Fruit fly (Drosophila melanogaster) whole organism, embryonic: ENCODE data around the gene CG33268.

Source experiments
- Ada2b ChIP-seq: fragments of 200-800 bp; sonication (Bioruptor generic); IDR thresholded peaks from 2 replicates; pipeline ENCODE4 v1.3.6; 2022; ENCODE audit warnings: missing biosample characterization, missing genetic modification characterization
- Atf6 ChIP-seq: fragments of 200-800 bp; sonication (Bioruptor generic); IDR thresholded peaks from 2 replicates; pipeline ENCODE4 v1.3.6; 2022; ENCODE audit warnings: missing biosample characterization, missing genetic modification characterization
- B-H1 ChIP-seq: fragments of 200-800 bp; sonication (Bioruptor generic); IDR thresholded peaks from 3 replicates; pipeline ENCODE4 v1.3.6; 2022; ENCODE audit warnings: missing biosample characterization, missing genetic modification characterization
- CG10979 ChIP-seq: fragments of 200-800 bp; sonication (Bioruptor generic); optimal IDR thresholded peaks from 2 replicates; lab custom pipeline; 2018; ENCODE audit warnings: missing biosample characterization, mild to moderate bottlenecking, missing genetic modification characterization, moderate library complexity
- CG11695 ChIP-seq: fragments of 200-800 bp; sonication (Bioruptor generic); IDR thresholded peaks from 3 replicates; pipeline ENCODE4 v1.3.6; 2022; ENCODE audit warnings: missing biosample characterization, missing genetic modification characterization
- CG11723 ChIP-seq: fragments of 200-800 bp; sonication (Bioruptor generic); optimal IDR thresholded peaks from 2 replicates; lab custom pipeline; 2017; ENCODE audit warnings: missing biosample characterization, mild to moderate bottlenecking, missing genetic modification characterization
- CG12155 ChIP-seq: fragments of 200-800 bp; sonication (Bioruptor generic); optimal IDR thresholded peaks from 3 replicates; lab custom pipeline; 2016; ENCODE audit warnings: missing biosample characterization, missing genetic modification characterization
- CG13287 ChIP-seq: fragments of 200-800 bp; sonication (Bioruptor generic); IDR thresholded peaks from 2 replicates; pipeline ENCODE4 v1.3.6; 2022; ENCODE audit warnings: missing biosample characterization, missing genetic modification characterization; ENCODE audit not compliant: partially characterized antibody
- CG15269 ChIP-seq: fragments of 200-800 bp; sonication (Bioruptor generic); optimal IDR thresholded peaks from 2 replicates; lab custom pipeline; 2018; ENCODE audit warnings: missing biosample characterization, mild to moderate bottlenecking, missing genetic modification characterization, moderate library complexity
- CG16813 ChIP-seq: fragments of 200-800 bp; sonication (Bioruptor generic); IDR thresholded peaks from 3 replicates; pipeline ENCODE4 v1.3.6; 2022; ENCODE audit warnings: missing biosample characterization, missing genetic modification characterization; ENCODE audit not compliant: partially characterized antibody
- CG2129 ChIP-seq: fragments of 200-800 bp; sonication (Bioruptor generic); IDR thresholded peaks from 2 replicates; pipeline ENCODE4 v1.3.6; 2022; ENCODE audit warnings: missing biosample characterization, missing genetic modification characterization; ENCODE audit not compliant: partially characterized antibody
- CG30403 ChIP-seq: fragments of 200-800 bp; sonication (Bioruptor generic); optimal IDR thresholded peaks from 3 replicates; lab custom pipeline; 2016; ENCODE audit warnings: missing biosample characterization, missing genetic modification characterization
- CG34224 ChIP-seq: fragments of 200-800 bp; sonication (Bioruptor generic); IDR thresholded peaks from 3 replicates; pipeline ENCODE4 v1.3.6; 2022; ENCODE audit warnings: missing biosample characterization, missing genetic modification characterization; ENCODE audit not compliant: partially characterized antibody
- CG4820 ChIP-seq: fragments of 200-800 bp; sonication (Bioruptor generic); optimal IDR thresholded peaks from 3 replicates; lab custom pipeline; 2016; ENCODE audit warnings: missing biosample characterization, missing genetic modification characterization
- CG6791 ChIP-seq: fragments of 200-800 bp; sonication (Bioruptor generic); IDR thresholded peaks from 3 replicates; pipeline ENCODE4 v1.3.6; 2022; ENCODE audit warnings: missing biosample characterization, missing genetic modification characterization; ENCODE audit not compliant: partially characterized antibody
- CG7556 ChIP-seq: fragments of 200-800 bp; sonication (Bioruptor generic); optimal IDR thresholded peaks from 2 replicates; lab custom pipeline; 2017; ENCODE audit warnings: missing biosample characterization, mild to moderate bottlenecking, missing genetic modification characterization
- CG7963 ChIP-seq: fragments of 200-800 bp; sonication (Bioruptor generic); IDR thresholded peaks from 3 replicates; pipeline ENCODE4 v1.3.6; 2022; ENCODE audit warnings: missing biosample characterization, missing genetic modification characterization; ENCODE audit not compliant: partially characterized antibody
- CG8765 ChIP-seq: fragments of 200-800 bp; sonication (Bioruptor generic); IDR thresholded peaks from 2 replicates; pipeline ENCODE4 v1.3.6; 2022; ENCODE audit warnings: missing biosample characterization, missing genetic modification characterization
- Dll ChIP-seq: fragments of 200-800 bp; sonication (Bioruptor generic); IDR thresholded peaks from 4 replicates; pipeline ENCODE4 v1.3.6; 2022; ENCODE audit warnings: missing biosample characterization, missing genetic modification characterization; ENCODE audit not compliant: partially characterized antibody
- Dref ChIP-seq: fragments of 200-800 bp; sonication (Bioruptor generic); IDR thresholded peaks from 2 replicates; pipeline ENCODE4 v1.3.6; 2022; ENCODE audit warnings: missing biosample characterization, missing genetic modification characterization
- ERR ChIP-seq: fragments of 200-800 bp; sonication (Bioruptor generic); optimal IDR thresholded peaks from 2 replicates; lab custom pipeline; 2016; ENCODE audit warnings: missing biosample characterization, missing genetic modification characterization
- Fer2 ChIP-seq: fragments of 200-800 bp; sonication (Bioruptor generic); optimal IDR thresholded peaks from 2 replicates; lab custom pipeline; 2018; ENCODE audit warnings: missing biosample characterization, mild to moderate bottlenecking, missing genetic modification characterization, moderate library complexity
- MBD-R2 ChIP-seq: fragments of 200-800 bp; sonication (Bioruptor generic); IDR thresholded peaks from 2 replicates; pipeline ENCODE4 v1.3.6; 2022; ENCODE audit warnings: missing biosample characterization, missing genetic modification characterization
- Med ChIP-seq: fragments of 200-800 bp; sonication (Bioruptor generic); peaks from one replicate; lab custom pipeline; 2016; ENCODE audit warnings: missing biosample characterization, missing genetic modification characterization, mild to moderate bottlenecking, inconsistent platforms, moderate library complexity
- NC2α ChIP-seq: fragments of 200-800 bp; sonication (Bioruptor generic); optimal IDR thresholded peaks from 2 replicates; lab custom pipeline; 2016; ENCODE audit warnings: missing biosample characterization, missing genetic modification characterization
- NC2β ChIP-seq: fragments of 200-800 bp; sonication (Bioruptor generic); optimal IDR thresholded peaks from 2 replicates; lab custom pipeline; 2016; ENCODE audit warnings: missing biosample characterization, missing genetic modification characterization
- Nf-YC ChIP-seq: fragments of 200-800 bp; optimal IDR thresholded peaks from 3 replicates; lab custom pipeline; 2019; ENCODE audit warnings: missing biosample characterization, mild to moderate bottlenecking, missing genetic modification characterization, moderate library complexity
- Oli ChIP-seq: fragments of 200-800 bp; sonication (Bioruptor generic); optimal IDR thresholded peaks from 2 replicates; lab custom pipeline; 2018; ENCODE audit warnings: missing biosample characterization, mild to moderate bottlenecking, missing genetic modification characterization, moderate library complexity
- Scr ChIP-seq: fragments of 200-800 bp; sonication (Bioruptor generic); IDR thresholded peaks from 2 replicates; pipeline ENCODE4 v1.3.6; 2022; ENCODE audit warnings: missing biosample characterization, missing genetic modification characterization; ENCODE audit not compliant: partially characterized antibody
- Sry-β ChIP-seq: fragments of 200-800 bp; sonication (Bioruptor generic); optimal IDR thresholded peaks from 2 replicates; lab custom pipeline; 2018; ENCODE audit warnings: missing biosample characterization, mild to moderate bottlenecking, missing genetic modification characterization, moderate library complexity
- Sry-δ ChIP-seq: fragments of 200-800 bp; sonication (Bioruptor generic); optimal IDR thresholded peaks from 2 replicates; lab custom pipeline; 2016; ENCODE audit warnings: missing biosample characterization, missing genetic modification characterization
- amos ChIP-seq: fragments of 200-800 bp; sonication (Bioruptor generic); IDR thresholded peaks from 2 replicates; pipeline ENCODE4 v1.3.6; 2022; ENCODE audit warnings: missing biosample characterization, missing genetic modification characterization; ENCODE audit not compliant: partially characterized antibody
- chm ChIP-seq: fragments of 200-800 bp; sonication (Bioruptor generic); IDR thresholded peaks from 2 replicates; pipeline ENCODE4 v1.3.6; 2022; ENCODE audit warnings: missing biosample characterization, missing genetic modification characterization
- chn ChIP-seq: fragments of 200-800 bp; sonication (Bioruptor generic); optimal IDR thresholded peaks from 2 replicates; lab custom pipeline; 2016; ENCODE audit warnings: missing biosample characterization, missing genetic modification characterization
- crol ChIP-seq: fragments of 200-800 bp; sonication (Bioruptor generic); IDR thresholded peaks from 2 replicates; pipeline ENCODE4 v1.3.6; 2022; ENCODE audit warnings: missing biosample characterization, missing genetic modification characterization
- hbn ChIP-seq: fragments of 200-800 bp; sonication (Bioruptor generic); IDR thresholded peaks from 2 replicates; pipeline ENCODE4 v1.3.6; 2022; ENCODE audit warnings: missing biosample characterization, missing genetic modification characterization; ENCODE audit not compliant: partially characterized antibody
- hth ChIP-seq: fragments of >200 bp; optimal IDR thresholded peaks from 2 replicates; lab custom pipeline; 2017; ENCODE audit warnings: inconsistent platforms
- ken ChIP-seq: fragments of 200-800 bp; sonication (Bioruptor generic); IDR thresholded peaks from 3 replicates; pipeline ENCODE4 v1.3.6; 2022; ENCODE audit warnings: missing biosample characterization, missing genetic modification characterization
- p53 ChIP-seq: fragments of 200-800 bp; sonication (Bioruptor generic); optimal IDR thresholded peaks from 2 replicates; lab custom pipeline; 2016; ENCODE audit warnings: missing biosample characterization, missing genetic modification characterization
- pb ChIP-seq: fragments of 200-800 bp; sonication (Bioruptor generic); optimal IDR thresholded peaks from 3 replicates; lab custom pipeline; 2016; ENCODE audit warnings: missing biosample characterization, missing genetic modification characterization
- pzg ChIP-seq: fragments of 200-800 bp; sonication (Bioruptor generic); optimal IDR thresholded peaks from 3 replicates; lab custom pipeline; 2018; ENCODE audit warnings: missing biosample characterization, mild to moderate bottlenecking, missing genetic modification characterization, moderate library complexity
- row ChIP-seq: fragments of 200-800 bp; sonication (Bioruptor generic); IDR thresholded peaks from 3 replicates; pipeline ENCODE4 v1.3.6; 2022; ENCODE audit warnings: missing biosample characterization, missing genetic modification characterization
- sisA ChIP-seq: fragments of 200-800 bp; sonication (Bioruptor generic); IDR thresholded peaks from 2 replicates; pipeline ENCODE4 v1.3.6; 2022; ENCODE audit warnings: missing biosample characterization, missing genetic modification characterization
- sna ChIP-seq: fragments of 200-800 bp; sonication (Bioruptor generic); IDR thresholded peaks from 2 replicates; pipeline ENCODE4 v1.3.6; 2022; ENCODE audit warnings: missing biosample characterization, missing genetic modification characterization; ENCODE audit not compliant: partially characterized antibody
- trem ChIP-seq: fragments of 200-800 bp; optimal IDR thresholded peaks from 3 replicates; lab custom pipeline; 2019; ENCODE audit warnings: missing biosample characterization, mild to moderate bottlenecking, missing genetic modification characterization, moderate library complexity
- tx ChIP-seq: fragments of 200-800 bp; sonication (Bioruptor generic); optimal IDR thresholded peaks from 2 replicates; lab custom pipeline; 2016; ENCODE audit warnings: missing biosample characterization, missing genetic modification characterization
- unc-4 ChIP-seq: fragments of 200-800 bp; sonication (Bioruptor generic); IDR thresholded peaks from 2 replicates; pipeline ENCODE4 v1.3.6; 2022; ENCODE audit warnings: missing biosample characterization, missing genetic modification characterization; ENCODE audit not compliant: partially characterized antibody
- unpg ChIP-seq: fragments of 200-800 bp; sonication (Bioruptor generic); optimal IDR thresholded peaks from 3 replicates; lab custom pipeline; 2018; ENCODE audit warnings: missing biosample characterization, mild to moderate bottlenecking, missing genetic modification characterization, moderate library complexity
- vnd ChIP-seq: fragments of 200-800 bp; sonication (Bioruptor generic); IDR thresholded peaks from 3 replicates; pipeline ENCODE4 v1.3.6; 2022; ENCODE audit warnings: missing biosample characterization, missing genetic modification characterization; ENCODE audit not compliant: partially characterized antibody
- zen2 ChIP-seq: fragments of 200-800 bp; sonication (Bioruptor generic); IDR thresholded peaks from 3 replicates; pipeline ENCODE4 v1.3.6; 2022; ENCODE audit warnings: missing biosample characterization, missing genetic modification characterization; ENCODE audit not compliant: partially characterized antibody

Gene CG33268

dm6 chr3L:11626229-11626826 lies 35.3 kb upstream of the CG33268 start, which contains the start of gene PCID2 (continued):
- TF ChIP-seq hbn (GFP tag; lab: Robert Waterston, UW) (peak; percentile 73), chm (GFP tag; lab: Robert Waterston, UW) (no peak), Fer2 (tag; lab: Kevin White, UChicago) (no peak), unpg (no peak), Dref (GFP tag; lab: Robert Waterston, UW) (peak; percentile 74), unc-4 (GFP tag; lab: Robert Waterston, UW) (peak; percentile 77), Dll (peak; percentile 87), CG10979 (no peak), CG12155 (GFP tag; lab: Kevin White, UChicago) (no peak), ken (GFP tag; lab: Robert Waterston, UW) (no peak), CG6791 (GFP tag; lab: Robert Waterston, UW) (peak; percentile 77), ERR (no peak), zen2 (GFP tag; lab: Robert Waterston, UW) (no peak; the same call in 2 of the 3 replicates), NC2β (GFP tag; lab: Kevin White, UChicago) (no peak), Nf-YC (tag; lab: Kevin White, UChicago) (no peak), CG2129 (GFP tag; lab: Robert Waterston, UW) (peak; percentile 58), pzg (peak; percentile 28), p53 (GFP tag; lab: Kevin White, UChicago) (no peak), CG16813 (GFP tag; lab: Robert Waterston, UW) (peak; percentile 74), Sry-β (GFP tag; lab: Kevin White, UChicago) (no peak), B-H1 (GFP tag; lab: Robert Waterston, UW) (no peak), crol (no peak), MBD-R2 (GFP tag; lab: Robert Waterston, UW) (peak; percentile 58), NC2α (no peak), CG11695 (GFP tag; lab: Robert Waterston, UW) (no peak), pb (no peak), trem (tag; lab: Kevin White, UChicago) (no peak), CG7963 (GFP tag; lab: Robert Waterston, UW) (peak; percentile 53; the same call in 1 of the 3 replicates), sisA (GFP tag; lab: Robert Waterston, UW) (no peak), chn (GFP tag; lab: Kevin White, UChicago) (no peak), Atf6 (GFP tag; lab: Robert Waterston, UW) (no peak), row (peak; percentile 33; the same call in 1 of the 3 replicates), amos (GFP tag; lab: Robert Waterston, UW) (peak; percentile 83), CG4820 (GFP tag; lab: Kevin White, UChicago) (no peak), Med (GFP tag; lab: Kevin White, UChicago) (peak; percentile 35), Oli (tag; lab: Kevin White, UChicago) (no peak), CG34224 (GFP tag; lab: Robert Waterston, UW) (peak; percentile 84), CG30403 (no peak), Ada2b (GFP tag; lab: Robert Waterston, UW) (no peak), CG13287 (GFP tag; lab: Robert Waterston, UW) (peak; percentile 89), Scr (peak; percentile 83), tx (GFP tag; lab: Kevin White, UChicago) (no peak), Sry-δ (GFP tag; lab: Kevin White, UChicago) (peak; percentile 77), CG11723 (GFP tag; lab: Kevin White, UChicago) (no peak), vnd (peak; percentile 77), CG7556 (GFP tag; lab: Kevin White, UChicago) (no peak), hth (lab: Kevin White, UChicago) (no peak), CG15269 (no peak), sna (GFP tag; lab: Robert Waterston, UW) (peak; percentile 80), CG8765 (GFP tag; lab: Robert Waterston, UW) (no peak)
